Fruit fly (Drosophila melanogaster) whole organism: Measurements from ENCODE around the gene Pkcdelta.

ENCODE experiments used
- CG8478 ChIP-seq: fragments of >200 bp; optimal IDR thresholded peaks from 2 replicates; lab custom pipeline; 2018; ENCODE audit warnings: inconsistent platforms
- Dll ChIP-seq: fragments of >200 bp; optimal IDR thresholded peaks from 2 replicates; lab custom pipeline; 2017
- EcR ChIP-seq, 2 experiments: fragments of >200 bp; optimal IDR thresholded peaks; 2 replicates each; lab custom pipeline; 2017; ENCODE audit warnings: missing biosample characterization in 2 of 2, missing genetic modification characterization in 2 of 2, missing genetic modification reagents in 2 of 2
- pan ChIP-seq: fragments of >200 bp; optimal IDR thresholded peaks from 2 replicates; lab custom pipeline; 2017
- psq ChIP-seq: fragments of >200 bp; optimal IDR thresholded peaks from 2 replicates; lab custom pipeline; 2017
- usp ChIP-seq: fragments of >200 bp; optimal IDR thresholded peaks from 2 replicates; lab custom pipeline; 2017; ENCODE audit warnings: missing biosample characterization, missing genetic modification characterization, mixed read lengths

The Pkcdelta gene

DNA sequence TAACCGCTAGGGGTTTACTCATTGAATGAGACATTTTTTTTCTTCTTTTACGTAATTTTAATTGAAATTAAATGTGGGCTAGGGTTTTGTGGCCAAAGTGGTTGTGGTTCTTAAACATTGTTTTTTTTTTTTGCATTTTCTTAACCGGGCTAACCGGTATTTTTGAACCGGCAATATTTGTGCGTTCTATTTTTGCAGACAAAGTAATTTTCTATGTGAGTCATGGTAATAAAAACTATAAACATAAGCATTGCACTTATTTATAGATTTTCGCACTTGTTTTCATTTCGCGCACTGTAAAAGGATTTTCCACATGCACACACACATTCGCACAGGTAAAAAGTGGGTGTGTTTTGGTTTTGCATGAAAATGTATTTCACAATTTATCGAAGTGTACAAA, 30.2 kb downstream of the Pkcdelta start:
- TF ChIP-seq pan (lab: Kevin White, UChicago) (no peak), psq (lab: Kevin White, UChicago) (no peak), Dll (lab: Kevin White, UChicago) (no peak), EcR (GFP tag; optimal IDR thresholded peaks at IDR 0.05; lab: Kevin White, UChicago) (no peak), usp (GFP tag; lab: Kevin White, UChicago) (no peak), CG8478 (lab: Kevin White, UChicago) (no peak)

DNA sequence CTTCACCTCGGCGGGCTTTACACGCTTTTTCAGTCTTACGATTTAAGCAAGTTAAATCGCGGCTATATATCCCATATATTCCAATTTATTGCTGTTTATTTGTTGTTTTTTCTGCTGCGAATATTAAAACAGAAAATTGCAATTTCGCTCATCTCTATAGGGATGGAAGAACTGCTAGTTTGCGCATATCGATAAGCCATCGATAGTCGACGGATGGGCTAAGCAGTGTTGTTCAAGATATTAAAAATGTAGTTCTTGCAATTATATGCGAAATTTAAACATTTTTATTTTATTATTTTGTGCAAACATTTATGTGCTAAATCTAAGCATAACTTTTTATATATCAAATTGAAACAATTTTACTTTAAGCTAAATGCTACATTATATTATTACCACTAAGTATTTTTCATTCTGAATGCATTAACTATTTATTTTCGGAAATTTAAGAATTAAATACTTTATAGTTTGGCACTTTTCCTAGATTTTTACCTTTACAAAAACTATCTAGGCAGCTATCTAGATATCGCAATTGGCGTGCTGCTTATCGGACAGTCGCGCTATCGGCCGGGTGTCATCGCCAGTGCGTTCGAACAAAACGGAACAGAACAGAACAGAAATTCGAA, 31.0 kb downstream of the Pkcdelta start, which contains the start of the genes Rab40 and CG42258:
TSS of gene Rab40 (minus strand) at position 177 of the 623 bp plus-strand sequence.
TSS of gene CG42258 (plus strand) at position 593 of the 623 bp plus-strand sequence.
- TF ChIP-seq usp (GFP tag; lab: Kevin White, UChicago) (no peak), CG8478 (lab: Kevin White, UChicago) (no peak), pan (lab: Kevin White, UChicago) (no peak), EcR (GFP tag; optimal IDR thresholded peaks at IDR 0.05; lab: Kevin White, UChicago) (no peak), Dll (lab: Kevin White, UChicago) (no peak), psq (lab: Kevin White, UChicago) (no peak)

DNA sequence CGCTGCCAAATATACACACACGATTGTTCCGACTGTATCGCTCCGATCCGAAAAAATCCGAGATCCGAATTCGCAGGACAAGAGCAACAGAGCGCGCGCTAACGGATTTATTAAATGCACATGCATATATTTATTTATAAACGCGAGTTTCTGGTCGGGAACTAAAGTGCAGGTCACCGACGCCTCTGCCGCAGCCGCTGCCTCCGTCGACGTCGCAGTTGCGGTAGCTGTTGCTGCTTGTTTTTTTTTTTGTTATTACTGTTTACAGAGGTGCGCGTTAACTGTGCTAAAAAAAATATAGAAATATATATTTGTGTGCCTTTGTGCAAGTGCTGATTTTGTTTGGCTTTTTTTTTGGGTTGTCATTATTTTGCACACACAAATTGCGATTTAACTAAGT, 31.5 kb downstream of the Pkcdelta start:
- no peak for TF ChIP-seq EcR (GFP tag; optimal IDR thresholded peaks at IDR 0.05; lab: Kevin White, UChicago)
- no peak for TF ChIP-seq CG8478 (lab: Kevin White, UChicago)
- no peak for TF ChIP-seq usp (GFP tag; lab: Kevin White, UChicago)
- no peak for TF ChIP-seq psq (lab: Kevin White, UChicago)
- no peak for TF ChIP-seq pan (lab: Kevin White, UChicago)
- TF ChIP-seq Dll (lab: Kevin White, UChicago): no peak

- TF ChIP-seq pan (lab: Kevin White, UChicago): no peak
- TF ChIP-seq CG8478 (lab: Kevin White, UChicago): no peak
- no peak for TF ChIP-seq psq (lab: Kevin White, UChicago)
- no peak for TF ChIP-seq EcR (GFP tag; optimal IDR thresholded peaks at IDR 0.05; lab: Kevin White, UChicago)
- TF ChIP-seq usp (GFP tag; lab: Kevin White, UChicago): no peak
- no peak for TF ChIP-seq Dll (lab: Kevin White, UChicago)
Observed at dm6 chrX:12465316-12465715, 33.3 kb downstream of the Pkcdelta start.

- no peak for TF ChIP-seq CG8478 (lab: Kevin White, UChicago)
- TF ChIP-seq pan (lab: Kevin White, UChicago): no peak
- TF ChIP-seq EcR (GFP tag; optimal IDR thresholded peaks at IDR 0.05; lab: Kevin White, UChicago): no peak
- no peak for TF ChIP-seq psq (lab: Kevin White, UChicago)
- TF ChIP-seq Dll (lab: Kevin White, UChicago): no peak
- no peak for TF ChIP-seq usp (GFP tag; lab: Kevin White, UChicago)
Observed at dm6 chrX:12466541-12467240, 34.7 kb downstream of the Pkcdelta start.

DNA sequence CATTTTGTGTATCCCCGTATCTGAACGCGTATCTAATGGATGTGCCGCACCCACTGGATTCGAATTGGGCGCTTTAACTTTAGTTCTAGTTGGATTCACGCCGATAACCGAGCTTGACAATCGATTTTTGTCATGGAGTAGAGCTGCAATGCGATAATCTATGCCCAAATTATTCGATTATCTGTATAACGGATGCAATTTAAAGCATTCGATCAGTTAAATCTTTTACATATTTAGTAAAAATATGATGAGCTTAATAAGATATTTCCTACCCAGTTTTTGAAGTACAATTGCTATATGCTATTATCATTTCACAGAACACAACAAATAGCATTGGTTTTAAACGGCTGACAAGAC, 35.2 kb downstream of the Pkcdelta start:
- TF ChIP-seq Dll (lab: Kevin White, UChicago) (no peak), pan (lab: Kevin White, UChicago) (no peak), EcR (GFP tag; optimal IDR thresholded peaks at IDR 0.05; lab: Kevin White, UChicago) (no peak), usp (GFP tag; lab: Kevin White, UChicago) (no peak), psq (lab: Kevin White, UChicago) (no peak), CG8478 (lab: Kevin White, UChicago) (no peak)

dm6 chrX:12469172-12469571, 37.1 kb downstream of the Pkcdelta start:
- TF ChIP-seq usp (GFP tag; lab: Kevin White, UChicago): no peak

DNA sequence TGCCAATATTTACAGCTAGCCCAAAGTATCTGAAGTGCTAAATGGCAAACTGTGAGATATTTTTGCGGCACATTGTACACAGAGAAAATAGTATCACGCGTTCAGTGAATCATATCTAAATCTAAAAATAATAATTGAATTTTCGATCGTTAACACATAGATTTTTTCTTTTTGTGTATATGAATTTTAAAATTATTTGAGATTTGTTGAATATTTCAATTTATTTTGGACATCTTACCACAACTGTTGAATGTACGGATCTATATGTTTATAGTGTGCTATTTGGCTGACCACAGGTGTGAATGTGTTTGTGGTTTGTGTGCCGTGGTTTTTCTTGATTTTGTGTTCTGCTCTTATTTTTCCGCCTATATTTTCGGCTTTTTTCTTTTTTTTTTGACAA, 37.8 kb downstream of the Pkcdelta start:
- TF ChIP-seq EcR (GFP tag; optimal IDR thresholded peaks at IDR 0.05; lab: Kevin White, UChicago) (no peak), CG8478 (lab: Kevin White, UChicago) (no peak), Dll (lab: Kevin White, UChicago) (no peak), psq (lab: Kevin White, UChicago) (no peak), usp (GFP tag; lab: Kevin White, UChicago) (no peak), pan (lab: Kevin White, UChicago) (no peak)

- no peak for TF ChIP-seq usp (GFP tag; lab: Kevin White, UChicago)
- no peak for TF ChIP-seq psq (lab: Kevin White, UChicago)
- TF ChIP-seq EcR (GFP tag; optimal IDR thresholded peaks at IDR 0.05; lab: Kevin White, UChicago): no peak
- no peak for TF ChIP-seq Dll (lab: Kevin White, UChicago)
- TF ChIP-seq pan (lab: Kevin White, UChicago): no peak
- TF ChIP-seq CG8478 (lab: Kevin White, UChicago): no peak
Observed at dm6 chrX:12470187-12470931, 38.3 kb downstream of the Pkcdelta start.

- TF ChIP-seq Dll (lab: Kevin White, UChicago) (no peak), psq (lab: Kevin White, UChicago) (no peak), EcR (GFP tag; optimal IDR thresholded peaks at IDR 0.05; lab: Kevin White, UChicago) (no peak), pan (lab: Kevin White, UChicago) (no peak)
Observed at dm6 chrX:12471408-12471807, 39.4 kb downstream of the Pkcdelta start.

dm6 chrX:12472244-12472736, 40.3 kb downstream of the Pkcdelta start:
- TF ChIP-seq Dll (lab: Kevin White, UChicago): no peak
- TF ChIP-seq usp (GFP tag; lab: Kevin White, UChicago): no peak
- no peak for TF ChIP-seq EcR (GFP tag; optimal IDR thresholded peaks at IDR 0.05; lab: Kevin White, UChicago)
- TF ChIP-seq CG8478 (lab: Kevin White, UChicago): no peak
- TF ChIP-seq pan (lab: Kevin White, UChicago): no peak
- TF ChIP-seq psq (lab: Kevin White, UChicago): no peak
